Worm (Caenorhabditis elegans) whole organism, L2 larva: ENCODE data around the gene C18B2.5.

Source experiments
- C34F6.9 ChIP-seq: fragments of 150-350 bp; optimal IDR thresholded peaks from 2 replicates; lab custom pipeline; 2014; ENCODE audit warnings: missing biosample characterization, missing genetic modification characterization
- F13H6.1 ChIP-seq: sonication (generic microtip); optimal IDR thresholded peaks from 2 replicates; lab custom pipeline; 2016; ENCODE audit warnings: missing genetic modification characterization, missing compliant biosample characterization
- R02D3.7 ChIP-seq: fragments of 150-350 bp; optimal IDR thresholded peaks from 2 replicates; lab custom pipeline; 2014; ENCODE audit warnings: missing biosample characterization, missing genetic modification characterization
- Y55F3AM.14 ChIP-seq: fragments of 200-800 bp; sonication (Bioruptor generic); optimal IDR thresholded peaks from 2 replicates; lab custom pipeline; 2018; ENCODE audit warnings: mild to moderate bottlenecking, missing genetic modification characterization, missing compliant biosample characterization
- ZK546.5 ChIP-seq: sonication (generic microtip); optimal IDR thresholded peaks from 2 replicates; lab custom pipeline; 2017; ENCODE audit warnings: missing biosample characterization, missing genetic modification characterization
- blmp-1 ChIP-seq: sonication (generic microtip); optimal IDR thresholded peaks from 2 replicates; lab custom pipeline; 2017; ENCODE audit warnings: missing genetic modification characterization, mild to moderate bottlenecking, missing compliant biosample characterization, antibody characterized with exemption, moderate library complexity; ENCODE audit not compliant: insufficient read depth
- ceh-16 ChIP-seq: fragments of 150-350 bp; optimal IDR thresholded peaks from 2 replicates; lab custom pipeline; 2014; ENCODE audit warnings: missing biosample characterization, missing genetic modification characterization
- ceh-82 ChIP-seq: fragments of 150-350 bp; optimal IDR thresholded peaks from 2 replicates; lab custom pipeline; 2014; ENCODE audit warnings: missing biosample characterization, missing genetic modification characterization
- crh-2 ChIP-seq: sonication (generic microtip); optimal IDR thresholded peaks from 2 replicates; lab custom pipeline; 2017; ENCODE audit warnings: missing biosample characterization, missing genetic modification characterization
- dmd-4 ChIP-seq: sonication (generic microtip); optimal IDR thresholded peaks from 2 replicates; lab custom pipeline; 2017; ENCODE audit warnings: missing biosample characterization, missing genetic modification characterization
- elt-1 ChIP-seq: fragments of 150-350 bp; optimal IDR thresholded peaks from 2 replicates; lab custom pipeline; 2014; ENCODE audit warnings: missing biosample characterization, missing genetic modification characterization
- elt-3 ChIP-seq: sonication (generic microtip); optimal IDR thresholded peaks from 2 replicates; lab custom pipeline; 2017; ENCODE audit warnings: missing biosample characterization, missing genetic modification characterization
- fos-1 ChIP-seq: fragments of 150-350 bp; optimal IDR thresholded peaks from 2 replicates; lab custom pipeline; 2014; ENCODE audit warnings: missing biosample characterization, missing genetic modification characterization
- gmeb-1 ChIP-seq: fragments of 150-350 bp; optimal IDR thresholded peaks from 2 replicates; lab custom pipeline; 2014; ENCODE audit warnings: missing biosample characterization, missing genetic modification characterization
- lin-11 ChIP-seq: fragments of 150-350 bp; sonication (generic microtip); optimal IDR thresholded peaks from 2 replicates; lab custom pipeline; 2014; ENCODE audit warnings: missing biosample characterization, missing genetic modification characterization, inconsistent platforms, mixed read lengths
- lin-13 ChIP-seq: fragments of 150-350 bp; optimal IDR thresholded peaks from 2 replicates; lab custom pipeline; 2014; ENCODE audit warnings: missing biosample characterization, missing genetic modification reagents, missing genetic modification characterization
- lin-39 ChIP-seq: fragments of 150-350 bp; optimal IDR thresholded peaks from 2 replicates; lab custom pipeline; 2014; ENCODE audit warnings: missing biosample characterization, missing genetic modification reagents, missing genetic modification characterization
- mbf-1 ChIP-seq: sonication (generic microtip); optimal IDR thresholded peaks from 2 replicates; lab custom pipeline; 2017; ENCODE audit warnings: missing biosample characterization, missing genetic modification characterization
- mdl-1 ChIP-seq, 2 experiments: fragments of 150-350 bp in 1 of 2; sonication (generic microtip) in 1 of 2; optimal IDR thresholded peaks; 2 replicates each; lab custom pipeline; 2017; ENCODE audit warnings: missing biosample characterization in 2 of 2, missing genetic modification characterization in 2 of 2
- nhr-10 ChIP-seq: sonication (generic microtip); optimal IDR thresholded peaks from 2 replicates; lab custom pipeline; 2017; ENCODE audit warnings: missing biosample characterization, missing genetic modification characterization
- nhr-12 ChIP-seq: fragments of 150-350 bp; optimal IDR thresholded peaks from 2 replicates; lab custom pipeline; 2014; ENCODE audit warnings: missing biosample characterization, missing genetic modification characterization
- nhr-21 ChIP-seq: fragments of 150-350 bp; optimal IDR thresholded peaks from 2 replicates; lab custom pipeline; 2014; ENCODE audit warnings: missing biosample characterization, missing genetic modification characterization
- nhr-23 ChIP-seq: fragments of 150-350 bp; optimal IDR thresholded peaks from 2 replicates; lab custom pipeline; 2014; ENCODE audit warnings: missing biosample characterization, missing genetic modification reagents, missing genetic modification characterization
- nhr-237 ChIP-seq: fragments of 150-350 bp; optimal IDR thresholded peaks from 2 replicates; lab custom pipeline; 2014; ENCODE audit warnings: missing biosample characterization, missing genetic modification characterization
- nhr-25 ChIP-seq: fragments of 150-350 bp; sonication (generic microtip); optimal IDR thresholded peaks from 3 replicates; lab custom pipeline; 2014; ENCODE audit warnings: missing biosample characterization, missing genetic modification characterization
- nhr-6 ChIP-seq: fragments of 150-350 bp; optimal IDR thresholded peaks from 2 replicates; lab custom pipeline; 2014; ENCODE audit warnings: missing biosample characterization, missing genetic modification characterization
- peb-1 ChIP-seq: fragments of 150-350 bp; optimal IDR thresholded peaks from 2 replicates; lab custom pipeline; 2014; ENCODE audit warnings: missing biosample characterization, missing genetic modification characterization
- skn-1 ChIP-seq: sonication (generic microtip); optimal IDR thresholded peaks from 2 replicates; lab custom pipeline; 2017; ENCODE audit warnings: missing biosample characterization, missing genetic modification characterization
- sma-3 ChIP-seq: sonication (generic microtip); optimal IDR thresholded peaks from 2 replicates; lab custom pipeline; 2016; ENCODE audit warnings: missing genetic modification reagents, missing genetic modification characterization, missing compliant biosample characterization
- sma-9 ChIP-seq, 2 experiments: fragments of 150-350 bp in 1 of 2; sonication (generic microtip) in 1 of 2; optimal IDR thresholded peaks; 2 replicates each; lab custom pipeline; 2014 to 2016; ENCODE audit warnings: missing genetic modification characterization in 2 of 2, mild to moderate bottlenecking in 1 of 2, missing biosample characterization in 1 of 2, missing compliant biosample characterization in 1 of 2, missing genetic modification reagents in 1 of 2, moderate library complexity in 1 of 2
- unc-39 ChIP-seq: fragments of 150-350 bp; optimal IDR thresholded peaks from 2 replicates; lab custom pipeline; 2014; ENCODE audit warnings: missing biosample characterization, missing genetic modification characterization
- unc-55 ChIP-seq: fragments of 150-350 bp; sonication (generic microtip); optimal IDR thresholded peaks from 3 replicates; lab custom pipeline; 2014; ENCODE audit warnings: missing biosample characterization, missing genetic modification reagents, missing genetic modification characterization
- ztf-1 ChIP-seq: fragments of 200-800 bp; sonication (Bioruptor generic); conservative IDR thresholded peaks from 2 replicates; pipeline ENCODE4 v1.3.6; 2022; ENCODE audit warnings: missing genetic modification characterization, missing compliant biosample characterization
- ztf-11 ChIP-seq: sonication (generic microtip); optimal IDR thresholded peaks from 2 replicates; lab custom pipeline; 2017; ENCODE audit warnings: missing biosample characterization, missing genetic modification characterization
- ztf-4 ChIP-seq: fragments of 150-350 bp; optimal IDR thresholded peaks from 2 replicates; lab custom pipeline; 2014; ENCODE audit warnings: missing biosample characterization, missing genetic modification characterization

The C18B2.5 gene

ce11 chrX:3584481-3584880 lies 26.4 kb downstream of the C18B2.5 start:
- TF ChIP-seq blmp-1 (tag; lab: Kevin White, UChicago) (no peak), ztf-4 (no peak), R02D3.7 (tag; lab: Kevin White, UChicago) (no peak), elt-3 (tag; lab: Kevin White, UChicago) (no peak), crh-2 (no peak), mbf-1 (tag; lab: Kevin White, UChicago) (no peak), elt-1 (tag; lab: Kevin White, UChicago) (no peak), skn-1 (tag; lab: Kevin White, UChicago) (no peak), unc-55 (no peak), ztf-11 (tag; lab: Kevin White, UChicago) (no peak), sma-3 (GFP tag; lab: Kevin White, UChicago) (no peak)

- TF ChIP-seq mbf-1 (tag; lab: Kevin White, UChicago) (no peak), Y55F3AM.14 (GFP tag; lab: Kevin White, UChicago) (no peak), sma-9 (GFP tag; optimal IDR thresholded peaks at IDR 0.05; lab: Kevin White, UChicago) (peak; percentile 37), sma-9 (tag; optimal IDR thresholded peaks at IDR 0.05; lab: Kevin White, UChicago) (no peak)
Observed at ce11 chrX:3583436-3583835, 27.5 kb downstream of the C18B2.5 start.

- peak; percentile 7 for TF ChIP-seq sma-9 (GFP tag; optimal IDR thresholded peaks at IDR 0.05; lab: Kevin White, UChicago)
- TF ChIP-seq sma-9 (tag; optimal IDR thresholded peaks at IDR 0.05; lab: Kevin White, UChicago) = no peak
- TF ChIP-seq peb-1 (tag; lab: Kevin White, UChicago) = no peak
Observed at ce11 chrX:3581813-3582212, 29.1 kb downstream of the C18B2.5 start.

- TF ChIP-seq nhr-23 (tag; lab: Kevin White, UChicago) (no peak), F13H6.1 (tag; lab: Kevin White, UChicago) (no peak), nhr-6 (tag; lab: Kevin White, UChicago) (no peak), ztf-11 (tag; lab: Kevin White, UChicago) (no peak), ztf-4 (no peak), ceh-82 (tag; lab: Kevin White, UChicago) (no peak), unc-39 (no peak), lin-13 (GFP tag; lab: Kevin White, UChicago) (no peak), nhr-237 (tag; lab: Kevin White, UChicago) (no peak), nhr-12 (no peak), dmd-4 (no peak), gmeb-1 (tag; lab: Kevin White, UChicago) (peak; percentile 37), blmp-1 (tag; lab: Kevin White, UChicago) (no peak), ztf-1 (GFP tag; lab: Robert Waterston, UW) (no peak), elt-1 (tag; lab: Kevin White, UChicago) (no peak), nhr-25 (tag; lab: Kevin White, UChicago) (no peak), C34F6.9 (no peak), fos-1 (peak; percentile 98), sma-9 (GFP tag; optimal IDR thresholded peaks at IDR 0.05; lab: Kevin White, UChicago) (peak; percentile 27), sma-9 (tag; optimal IDR thresholded peaks at IDR 0.05; lab: Kevin White, UChicago) (no peak), ceh-16 (tag; lab: Kevin White, UChicago) (no peak), nhr-10 (no peak), crh-2 (peak; percentile 55), nhr-21 (tag; lab: Kevin White, UChicago) (no peak), ZK546.5 (no peak), sma-3 (GFP tag; lab: Kevin White, UChicago) (no peak)
Observed at ce11 chrX:3576239-3576638, 34.7 kb downstream of the C18B2.5 start, which contains the start of gene ckc-1. TSS of gene ckc-1 (plus strand) at chrX:3576606.

DNA sequence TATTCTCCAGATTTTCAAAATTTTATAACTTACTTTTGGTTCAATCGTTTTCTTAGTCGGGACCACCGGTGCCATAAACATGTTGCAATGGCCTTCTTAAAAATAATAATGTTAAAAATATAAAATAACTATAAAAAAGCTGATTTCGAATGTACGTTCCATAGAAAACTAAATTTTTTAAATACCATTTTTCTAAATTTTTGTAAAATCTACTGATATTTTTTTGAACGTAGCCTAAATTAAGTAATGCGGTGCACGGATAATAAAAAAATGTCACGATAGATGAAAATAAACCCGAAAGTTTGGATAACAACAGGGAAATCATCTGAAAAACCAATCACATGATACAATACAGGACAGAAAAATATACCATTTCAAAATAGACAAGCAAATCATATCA lies 37.4 kb downstream of the C18B2.5 start, which contains the start of gene T27A10.5:
Gene T27A10.5, minus strand, starts transcription at position 101 of the 400 bp plus-strand sequence.
- TF ChIP-seq peb-1 (tag; lab: Kevin White, UChicago) (no peak), nhr-10 (no peak), elt-1 (tag; lab: Kevin White, UChicago) (no peak)
- TF ChIP-seq, all 48 proteins: peak for 0

DNA sequence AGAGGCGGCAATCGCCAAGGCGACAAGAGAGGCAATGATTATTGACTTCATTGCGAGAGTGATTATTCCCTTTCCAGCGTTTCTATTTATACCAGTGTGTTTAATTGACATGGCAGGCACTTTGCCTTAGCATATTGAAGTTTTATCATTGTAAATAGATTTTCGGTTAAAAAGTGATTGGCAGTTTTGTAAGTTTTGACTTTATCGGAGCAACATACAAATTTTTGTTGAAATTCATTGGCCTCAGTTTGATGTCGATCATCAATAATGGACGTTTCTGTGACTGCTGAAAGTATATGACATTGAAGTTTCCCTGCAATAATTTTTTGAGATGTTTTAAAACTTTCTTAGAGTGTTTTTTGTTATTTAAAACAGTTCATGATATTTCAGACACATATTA lies 38.4 kb downstream of the C18B2.5 start, which contains the start of gene vit-3:
Gene vit-3, minus strand, starts transcription at position 60 of the 400 bp plus-strand sequence.
- TF ChIP-seq unc-55 = no peak
- TF ChIP-seq ztf-1 (GFP tag; lab: Robert Waterston, UW) = no peak
- TF ChIP-seq nhr-12 = no peak
- no peak for TF ChIP-seq lin-39 (tag; lab: Kevin White, UChicago)
- no peak for TF ChIP-seq ztf-11 (tag; lab: Kevin White, UChicago)
- TF ChIP-seq sma-9 (GFP tag; optimal IDR thresholded peaks at IDR 0.05; lab: Kevin White, UChicago) = no peak
- no peak for TF ChIP-seq sma-9 (tag; optimal IDR thresholded peaks at IDR 0.05; lab: Kevin White, UChicago)
- TF ChIP-seq lin-13 (GFP tag; lab: Kevin White, UChicago) = no peak
- no peak for TF ChIP-seq ceh-16 (tag; lab: Kevin White, UChicago)
- TF ChIP-seq sma-3 (GFP tag; lab: Kevin White, UChicago) = no peak
- TF ChIP-seq ceh-82 (tag; lab: Kevin White, UChicago) = no peak
- no peak for TF ChIP-seq lin-11 (tag; lab: Kevin White, UChicago)
- no peak for TF ChIP-seq mdl-1 (tag; optimal IDR thresholded peaks at IDR 0.05; lab: Kevin White, UChicago)
- no peak for TF ChIP-seq elt-1 (tag; lab: Kevin White, UChicago)
- no peak for TF ChIP-seq ZK546.5
- TF ChIP-seq, all 48 proteins: peak for 0
